Worm (Caenorhabditis elegans) whole organism, L4 larva: Measurements from ENCODE around the gene zig-4.

ENCODE experiments used
- ZK546.5 ChIP-seq, 2 experiments: sonication (generic microtip); optimal IDR thresholded peaks; 2 replicates each; lab custom pipeline; 2017; ENCODE audit warnings: missing biosample characterization in 2 of 2, missing genetic modification characterization in 2 of 2
- fkh-10 ChIP-seq: fragments of 150-350 bp; optimal IDR thresholded peaks from 2 replicates; lab custom pipeline; 2014; ENCODE audit warnings: missing biosample characterization, missing genetic modification reagents, missing genetic modification characterization
- nhr-28 ChIP-seq: fragments of 150-350 bp; optimal IDR thresholded peaks from 2 replicates; lab custom pipeline; 2014; ENCODE audit warnings: missing biosample characterization, missing genetic modification characterization
- snpc-4 ChIP-seq: fragments of 150-350 bp; optimal IDR thresholded peaks from 2 replicates; lab custom pipeline; 2014; ENCODE audit warnings: missing biosample characterization, missing genetic modification characterization

DNA sequence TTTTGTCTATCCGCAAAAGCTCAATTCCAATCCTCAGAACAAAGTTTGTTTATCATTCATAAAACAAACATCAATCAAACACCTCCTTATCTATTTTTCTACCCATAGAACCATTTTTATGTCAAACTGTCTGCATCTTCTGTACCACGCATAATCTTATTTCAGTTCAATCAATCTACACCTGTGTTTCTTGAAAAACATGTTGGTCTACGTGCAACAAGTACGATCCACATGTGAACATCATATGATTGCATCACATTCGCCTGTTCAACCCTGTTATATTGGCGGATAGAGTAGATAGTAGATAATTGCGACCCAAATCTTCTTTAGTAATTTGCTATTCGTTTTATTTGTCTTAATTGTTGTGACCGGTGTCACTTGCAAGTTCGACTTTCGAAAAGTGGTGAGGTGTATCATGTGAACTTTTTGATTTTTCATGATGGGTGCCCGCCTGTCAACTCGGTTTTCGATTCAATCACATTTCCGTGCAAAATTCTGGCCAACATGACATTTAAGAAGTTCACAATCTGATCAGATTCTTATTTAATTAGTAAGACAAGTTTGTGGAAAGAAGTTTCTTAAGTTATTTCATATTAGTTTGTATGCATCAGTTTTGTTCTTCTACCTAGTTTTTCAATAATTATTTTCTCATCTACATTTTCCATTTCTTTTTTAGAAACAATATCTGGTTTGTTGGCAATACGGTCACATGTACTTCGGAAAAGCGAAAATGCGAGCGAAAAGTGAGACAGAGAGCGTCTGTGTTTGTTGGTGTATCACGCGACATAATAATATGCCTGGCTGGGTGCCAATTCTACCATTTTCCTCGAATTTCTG is 27.2 kb downstream of the zig-4 start:
- TF ChIP-seq nhr-28 (tag; lab: Kevin White, UChicago): peak; percentile 47
- TF ChIP-seq ZK546.5 (tag; optimal IDR thresholded peaks at IDR 0.05; lab: Kevin White, UChicago): no peak
- no peak for TF ChIP-seq fkh-10 (GFP tag; lab: Kevin White, UChicago)
- TF ChIP-seq snpc-4 (tag; lab: Kevin White, UChicago): no peak
